Fruit fly (Drosophila melanogaster) whole organism, prepupa: ENCODE measurements around the gene CG7945.
A peak's percentile ranks its signal among the peaks of the same experiment; 100 is the strongest.

Experiments used
- Blimp-1 ChIP-seq: fragments of 200-800 bp; sonication (Bioruptor generic); optimal IDR thresholded peaks from 3 replicates; lab custom pipeline; 2017; ENCODE audit warnings: missing biosample characterization, missing genetic modification characterization, mild to moderate bottlenecking, moderate library complexity, missing genetic modification reagents
- CG11762 ChIP-seq: fragments of 200-800 bp; sonication (Bioruptor generic); optimal IDR thresholded peaks from 3 replicates; lab custom pipeline; 2016; ENCODE audit warnings: missing biosample characterization, missing genetic modification characterization; ENCODE audit not compliant: insufficient read depth
- CG11902 ChIP-seq: fragments of 200-800 bp; sonication (Bioruptor generic); optimal IDR thresholded peaks from 3 replicates; lab custom pipeline; 2016; ENCODE audit warnings: missing biosample characterization, missing genetic modification characterization
- CG1621 ChIP-seq: fragments of 200-800 bp; sonication (Bioruptor generic); optimal IDR thresholded peaks from 3 replicates; lab custom pipeline; 2018; ENCODE audit warnings: missing biosample characterization, mild to moderate bottlenecking, missing genetic modification characterization
- CG16779 ChIP-seq: fragments of 200-800 bp; sonication (Bioruptor generic); optimal IDR thresholded peaks from 3 replicates; lab custom pipeline; 2017; ENCODE audit warnings: missing biosample characterization, mild to moderate bottlenecking, missing genetic modification characterization
- CG34406 ChIP-seq: fragments of 200-800 bp; sonication (Bioruptor generic); optimal IDR thresholded peaks from 3 replicates; lab custom pipeline; 2016; ENCODE audit warnings: missing biosample characterization, missing genetic modification characterization
- CG3919 ChIP-seq: fragments of 200-800 bp; sonication (Bioruptor generic); optimal IDR thresholded peaks from 3 replicates; lab custom pipeline; 2016; ENCODE audit warnings: missing biosample characterization, missing genetic modification characterization
- CG6163 ChIP-seq: fragments of 200-800 bp; sonication (Bioruptor generic); IDR thresholded peaks from 3 replicates; pipeline ENCODE4 v1.3.6; 2022; ENCODE audit warnings: missing biosample characterization, missing genetic modification characterization
- CG6276 ChIP-seq: fragments of 200-800 bp; sonication (Bioruptor generic); optimal IDR thresholded peaks from 2 replicates; lab custom pipeline; 2017; ENCODE audit warnings: missing biosample characterization, mild to moderate bottlenecking, missing genetic modification characterization
- CG6808 ChIP-seq: fragments of 200-800 bp; sonication (Bioruptor generic); optimal IDR thresholded peaks from 3 replicates; lab custom pipeline; 2017; ENCODE audit warnings: missing biosample characterization, missing genetic modification characterization, mild to moderate bottlenecking, moderate library complexity, missing genetic modification reagents
- CG6854 ChIP-seq: fragments of 200-800 bp; sonication (Bioruptor generic); optimal IDR thresholded peaks from 2 replicates; lab custom pipeline; 2017; ENCODE audit warnings: missing biosample characterization, mild to moderate bottlenecking, missing genetic modification characterization
- CG7368 ChIP-seq: fragments of 200-800 bp; sonication (Bioruptor generic); optimal IDR thresholded peaks from 3 replicates; lab custom pipeline; 2016; ENCODE audit warnings: missing biosample characterization, missing genetic modification characterization
- CG8319 ChIP-seq: fragments of 200-800 bp; sonication (Bioruptor generic); optimal IDR thresholded peaks from 3 replicates; lab custom pipeline; 2016; ENCODE audit warnings: missing biosample characterization, missing genetic modification characterization
- Eip75B ChIP-seq: fragments of 200-800 bp; sonication (Bioruptor generic); optimal IDR thresholded peaks from 3 replicates; lab custom pipeline; 2016; ENCODE audit warnings: missing biosample characterization, missing genetic modification characterization
- Ets21C ChIP-seq: fragments of 200-800 bp; sonication (Bioruptor generic); optimal IDR thresholded peaks from 3 replicates; lab custom pipeline; 2016; ENCODE audit warnings: missing biosample characterization, missing genetic modification characterization
- Gug ChIP-seq: fragments of 200-800 bp; sonication (Bioruptor generic); IDR thresholded peaks from 2 replicates; pipeline ENCODE4 v1.3.6; 2022; ENCODE audit warnings: missing biosample characterization, missing genetic modification characterization
- Hr4 ChIP-seq: fragments of 200-800 bp; sonication (Bioruptor generic); optimal IDR thresholded peaks from 3 replicates; lab custom pipeline; 2016; ENCODE audit warnings: missing biosample characterization, missing genetic modification characterization
- Lpt ChIP-seq: fragments of 200-800 bp; sonication (Bioruptor generic); optimal IDR thresholded peaks from 3 replicates; lab custom pipeline; 2016; ENCODE audit warnings: missing biosample characterization, missing genetic modification characterization
- OdsH ChIP-seq: fragments of 200-800 bp; sonication (Bioruptor generic); optimal IDR thresholded peaks from 3 replicates; lab custom pipeline; 2016; ENCODE audit warnings: missing biosample characterization, missing genetic modification characterization
- Smox ChIP-seq: fragments of 200-800 bp; sonication (Bioruptor generic); optimal IDR thresholded peaks from 3 replicates; lab custom pipeline; 2016; ENCODE audit warnings: missing biosample characterization, missing genetic modification characterization
- Sox102F ChIP-seq: fragments of 200-800 bp; sonication (Bioruptor generic); optimal IDR thresholded peaks from 2 replicates; lab custom pipeline; 2016; ENCODE audit warnings: missing biosample characterization, mild to moderate bottlenecking, missing genetic modification characterization
- Sox14 ChIP-seq: fragments of 200-800 bp; sonication (Bioruptor generic); optimal IDR thresholded peaks from 3 replicates; lab custom pipeline; 2016; ENCODE audit warnings: missing biosample characterization, missing genetic modification characterization
- Sox15 ChIP-seq: fragments of 200-800 bp; sonication (Bioruptor generic); optimal IDR thresholded peaks from 3 replicates; lab custom pipeline; 2016; ENCODE audit warnings: missing biosample characterization, missing genetic modification characterization
- acj6 ChIP-seq: fragments of 200-800 bp; sonication (Bioruptor generic); optimal IDR thresholded peaks from 3 replicates; lab custom pipeline; 2016; ENCODE audit warnings: missing biosample characterization, missing genetic modification characterization
- dsx ChIP-seq: fragments of 200-800 bp; optimal IDR thresholded peaks from 3 replicates; lab custom pipeline; 2019; ENCODE audit warnings: missing biosample characterization, mild to moderate bottlenecking, missing genetic modification characterization, moderate library complexity; ENCODE audit not compliant: poor library complexity, severe bottlenecking
- eg ChIP-seq: fragments of 200-800 bp; sonication (Bioruptor generic); IDR thresholded peaks from 3 replicates; pipeline ENCODE4 v1.3.6; 2022; ENCODE audit warnings: missing biosample characterization, missing genetic modification characterization
- esn ChIP-seq: fragments of 200-800 bp; sonication (Bioruptor generic); optimal IDR thresholded peaks from 2 replicates; lab custom pipeline; 2016; ENCODE audit warnings: missing biosample characterization, mild to moderate bottlenecking, missing genetic modification characterization, moderate library complexity
- fd85E ChIP-seq: fragments of 200-800 bp; sonication (Bioruptor generic); optimal IDR thresholded peaks from 3 replicates; lab custom pipeline; 2016; ENCODE audit warnings: missing biosample characterization, missing genetic modification characterization
- fkh ChIP-seq: fragments of 200-800 bp; sonication (Bioruptor generic); optimal IDR thresholded peaks from 3 replicates; lab custom pipeline; 2017; ENCODE audit warnings: missing biosample characterization, mild to moderate bottlenecking, missing genetic modification characterization, moderate library complexity
- net ChIP-seq: fragments of 200-800 bp; sonication (Bioruptor generic); optimal IDR thresholded peaks from 3 replicates; lab custom pipeline; 2016; ENCODE audit warnings: missing biosample characterization, missing genetic modification characterization
- pdm3 ChIP-seq: fragments of 200-800 bp; sonication (Bioruptor generic); optimal IDR thresholded peaks from 3 replicates; lab custom pipeline; 2016; ENCODE audit warnings: missing biosample characterization, missing genetic modification characterization
- salr ChIP-seq, 2 experiments: fragments of 200-800 bp; sonication (Bioruptor generic); optimal IDR thresholded peaks; 3 replicates each; lab custom pipeline; 2016 to 2018; ENCODE audit warnings: missing biosample characterization in 2 of 2, missing genetic modification characterization in 2 of 2, mild to moderate bottlenecking in 1 of 2
- spab ChIP-seq: fragments of 200-800 bp; sonication (Bioruptor generic); optimal IDR thresholded peaks from 2 replicates; lab custom pipeline; 2017; ENCODE audit warnings: missing biosample characterization, mild to moderate bottlenecking, missing genetic modification characterization, missing genetic modification reagents
- ss ChIP-seq, 2 experiments: fragments of 200-800 bp; sonication (Bioruptor generic); optimal IDR thresholded peaks; 2 replicates in 1 of 2; 3 replicates in 1 of 2; lab custom pipeline; 2017 to 2018; ENCODE audit warnings: mild to moderate bottlenecking in 2 of 2, missing biosample characterization in 2 of 2, missing genetic modification characterization in 2 of 2, moderate library complexity in 1 of 2
- svp ChIP-seq: fragments of 200-800 bp; sonication (Bioruptor generic); peaks from one replicate; lab custom pipeline; 2016; ENCODE audit warnings: missing biosample characterization, missing genetic modification characterization
- topi ChIP-seq: fragments of 200-800 bp; sonication (Bioruptor generic); optimal IDR thresholded peaks from 3 replicates; lab custom pipeline; 2016; ENCODE audit warnings: missing biosample characterization, missing genetic modification characterization
- vri ChIP-seq: fragments of 200-800 bp; sonication (Bioruptor generic); optimal IDR thresholded peaks from 3 replicates; lab custom pipeline; 2016; ENCODE audit warnings: missing biosample characterization, mild to moderate bottlenecking, missing genetic modification characterization

The CG7945 gene

DNA sequence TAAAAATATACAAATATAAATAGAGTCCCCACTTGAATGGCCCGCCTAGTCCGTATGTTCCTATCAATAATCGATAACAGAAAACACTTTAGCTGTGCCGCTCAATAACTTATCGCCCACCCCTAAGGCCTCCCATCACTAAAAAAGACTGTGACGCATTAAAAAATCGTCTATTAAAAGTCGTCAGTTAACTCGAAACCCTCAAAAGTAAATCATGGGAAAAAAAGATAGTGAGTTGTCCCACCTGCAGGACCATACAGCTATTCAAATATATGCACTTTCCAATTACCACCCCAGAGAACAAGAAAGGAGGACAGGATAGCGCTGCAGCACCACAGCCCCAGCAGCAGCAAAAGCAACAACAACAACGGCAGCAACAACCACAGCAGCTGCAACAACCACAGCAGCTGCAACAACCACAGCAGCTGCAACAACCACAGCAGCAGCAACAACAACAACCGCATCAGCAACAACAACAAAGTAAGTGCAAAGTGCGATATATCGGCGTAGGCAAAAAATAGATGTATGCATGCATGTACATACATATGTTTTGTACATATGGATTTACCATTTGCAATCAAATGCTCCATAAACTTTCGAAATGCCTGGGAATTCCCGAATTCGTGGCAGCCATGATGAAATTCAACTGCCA, 30.2 kb upstream of the CG7945 start, which contains the start of gene AGO2 (continued):
- TF ChIP-seq Ets21C (GFP tag; lab: Kevin White, UChicago), result no peak
- peak; percentile 85 for TF ChIP-seq CG3919
- peak; percentile 60 for TF ChIP-seq fd85E (GFP tag; lab: Kevin White, UChicago)
- no peak for TF ChIP-seq CG11902 (GFP tag; lab: Kevin White, UChicago)
- peak; percentile 54 for TF ChIP-seq Eip75B
- TF ChIP-seq OdsH (GFP tag; lab: Kevin White, UChicago), result no peak
- no peak for TF ChIP-seq pdm3 (GFP tag; lab: Kevin White, UChicago)
- TF ChIP-seq CG1621 (tag; lab: Kevin White, UChicago), result peak; percentile 65
- TF ChIP-seq Gug (GFP tag; lab: Robert Waterston, UW), result peak; percentile 81
- TF ChIP-seq CG11762 (GFP tag; lab: Kevin White, UChicago), result peak; percentile 78
- TF ChIP-seq Lpt (GFP tag; lab: Kevin White, UChicago), result peak; percentile 87
- TF ChIP-seq Blimp-1 (GFP tag; lab: Kevin White, UChicago), result peak; percentile 56
- TF ChIP-seq Sox15 (GFP tag; lab: Kevin White, UChicago), result no peak
- TF ChIP-seq eg (GFP tag; lab: Robert Waterston, UW), result peak; percentile 91; the same call in 2 of the 3 replicates
- TF ChIP-seq acj6 (GFP tag; lab: Kevin White, UChicago), result no peak
- no peak for TF ChIP-seq Sox102F
- TF ChIP-seq spab (GFP tag; lab: Kevin White, UChicago), result peak; percentile 91
- peak; percentile 94 for TF ChIP-seq dsx
- TF ChIP-seq CG6808 (GFP tag; lab: Kevin White, UChicago), result peak; percentile 91
- peak; percentile 18 for TF ChIP-seq Sox14 (GFP tag; lab: Kevin White, UChicago)
- peak; percentile 71 for TF ChIP-seq CG8319 (GFP tag; lab: Kevin White, UChicago)
- TF ChIP-seq CG6854 (GFP tag; lab: Kevin White, UChicago), result peak; percentile 67
- peak; percentile 62 for TF ChIP-seq CG16779 (tag; lab: Kevin White, UChicago)
- no peak for TF ChIP-seq CG34406 (GFP tag; lab: Kevin White, UChicago)
- peak; percentile 50 for TF ChIP-seq topi (GFP tag; lab: Kevin White, UChicago)
- TF ChIP-seq net (GFP tag; lab: Kevin White, UChicago), result no peak
- TF ChIP-seq CG6163, result no peak
- TF ChIP-seq salr (GFP tag; optimal IDR thresholded peaks at IDR 0.05; lab: Kevin White, UChicago), result no peak
- TF ChIP-seq CG7368 (GFP tag; lab: Kevin White, UChicago), result peak; percentile 84
- TF ChIP-seq Smox (GFP tag; lab: Kevin White, UChicago), result no peak
- TF ChIP-seq esn (GFP tag; lab: Kevin White, UChicago), result peak; percentile 43
- peak; percentile 55 for TF ChIP-seq svp

DNA sequence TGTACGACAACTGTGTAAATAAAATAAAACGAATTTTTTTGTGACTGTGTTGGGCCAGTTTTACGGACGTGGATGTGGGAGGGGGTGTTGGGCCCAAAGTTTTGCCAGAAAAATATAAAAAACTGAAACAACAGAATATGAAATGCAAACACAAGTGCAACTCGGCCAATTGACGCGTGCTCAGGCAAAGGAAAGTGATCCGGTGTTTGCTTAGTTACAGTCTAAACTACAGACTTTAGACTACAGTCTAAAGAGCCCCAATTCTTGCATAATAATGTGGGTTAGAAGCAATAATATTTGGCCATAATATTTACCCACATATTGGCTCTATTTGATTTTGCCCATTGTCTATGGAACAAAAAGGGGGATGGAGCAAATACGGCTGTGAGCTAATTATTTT, 24.9 kb upstream of the CG7945 start:
- no peak for TF ChIP-seq Lpt (GFP tag; lab: Kevin White, UChicago)
- no peak for TF ChIP-seq Sox102F
- TF ChIP-seq fkh (GFP tag; lab: Kevin White, UChicago), result peak; percentile 86
- peak; percentile 50 for TF ChIP-seq vri (GFP tag; lab: Kevin White, UChicago)
- TF ChIP-seq Hr4 (GFP tag; lab: Kevin White, UChicago), result no peak
- no peak for TF ChIP-seq Eip75B
- TF ChIP-seq, all 60 proteins: peak for 2

DNA sequence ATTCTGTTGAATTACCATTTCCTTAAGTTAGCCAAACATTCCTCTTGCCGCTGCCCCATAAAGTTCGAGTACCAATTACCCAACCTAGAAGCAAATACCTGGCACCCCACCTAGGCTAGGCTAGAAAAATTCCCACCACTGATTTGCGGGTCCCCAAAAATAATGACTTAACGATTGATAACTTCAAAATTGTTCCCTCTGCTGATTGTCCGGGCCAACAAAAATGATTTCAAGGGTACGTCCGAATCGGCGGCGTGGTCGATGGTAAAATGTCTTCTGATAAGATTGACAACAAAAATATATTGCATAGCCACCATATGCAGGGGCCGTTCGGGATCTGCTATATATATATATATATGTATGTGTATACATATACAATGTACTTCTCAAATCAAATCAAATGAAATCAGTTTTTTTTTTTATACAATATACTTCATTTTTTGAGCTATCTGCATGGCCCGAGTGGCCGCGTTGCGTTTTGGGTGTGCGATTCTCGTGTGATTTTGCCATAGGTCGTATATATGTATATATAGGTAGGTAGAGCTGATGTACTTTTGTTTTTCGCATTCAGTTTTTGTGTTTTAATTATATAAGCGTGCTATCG, 23.4 kb upstream of the CG7945 start:
- TF ChIP-seq Gug (GFP tag; lab: Robert Waterston, UW) (no peak), CG6276 (GFP tag; lab: Kevin White, UChicago) (no peak), ss (GFP tag; optimal IDR thresholded peaks at IDR 0.05; lab: Kevin White, UChicago) (no peak), vri (GFP tag; lab: Kevin White, UChicago) (peak; percentile 94), Eip75B (no peak), topi (GFP tag; lab: Kevin White, UChicago) (no peak)
